Fruit fly (Drosophila melanogaster): ENCODE data around the gene Tollo.

DNA sequence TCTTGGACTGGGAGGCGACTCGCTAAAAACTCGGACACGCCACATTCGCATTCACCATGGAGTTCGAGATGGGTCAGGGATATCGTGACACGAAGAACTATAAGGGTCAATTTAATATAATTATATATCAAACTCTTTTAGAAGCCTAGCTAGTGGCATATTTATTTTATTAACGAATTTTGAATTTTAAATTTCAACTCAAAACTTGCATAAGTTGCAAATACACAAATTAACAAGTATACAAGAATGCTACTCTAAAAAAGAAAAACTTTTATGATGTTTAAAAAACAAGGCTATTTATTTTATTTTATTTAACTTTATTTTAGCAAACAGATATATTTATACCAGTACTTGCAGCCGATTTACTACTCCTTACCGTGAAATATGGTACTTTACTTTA, 29.4 kb upstream of the Tollo start:
- TF ChIP-seq CTCF (optimal IDR thresholded peaks at IDR 0.05) (no peak), CG8478 (optimal IDR thresholded peaks at IDR 0.05) (no peak)
